Worm (Caenorhabditis elegans) whole organism, midembryonic: ENCODE data around the gene dpy-21.

ENCODE experiments used
- flt-1 ChIP-seq: fragments of 200-800 bp; sonication (Bioruptor generic); IDR thresholded peaks from 2 replicates; pipeline ENCODE4 v1.3.6; 2022; ENCODE audit warnings: missing genetic modification characterization, missing compliant biosample characterization
- klf-2 ChIP-seq: fragments of 200-800 bp; sonication (Bioruptor generic); conservative IDR thresholded peaks from 2 replicates; pipeline ENCODE4 v1.3.6; 2022; ENCODE audit warnings: missing genetic modification reagents, missing genetic modification characterization, missing compliant biosample characterization
- ztf-23 ChIP-seq: fragments of 200-800 bp; sonication (Bioruptor generic); IDR thresholded peaks from 2 replicates; pipeline ENCODE4 v1.3.6; 2022; ENCODE audit warnings: missing genetic modification reagents, missing genetic modification characterization, missing compliant biosample characterization
- ztf-29 ChIP-seq: fragments of 200-800 bp; sonication (Bioruptor generic); IDR thresholded peaks from 2 replicates; pipeline ENCODE4 v1.3.6; 2022; ENCODE audit warnings: missing genetic modification reagents, missing genetic modification characterization, missing compliant biosample characterization

DNA sequence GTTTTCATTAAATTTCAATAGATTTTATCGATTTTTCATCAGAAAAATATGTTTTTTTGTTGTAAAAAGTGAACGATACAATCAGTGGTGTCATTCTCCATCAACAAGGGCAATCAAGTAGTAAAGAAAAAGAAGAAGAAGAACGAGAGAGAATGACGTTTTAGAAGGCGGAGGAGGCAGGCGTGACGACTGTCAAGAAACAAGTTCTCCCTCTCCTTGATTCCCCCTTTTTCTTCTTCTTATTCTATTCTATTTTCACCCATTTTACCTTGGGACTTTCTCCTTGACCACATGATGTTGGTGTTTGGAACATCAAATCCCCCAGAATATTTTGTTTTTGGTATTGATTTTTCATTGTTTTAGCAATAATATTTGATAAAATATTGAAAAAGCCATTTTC is 43.2 kb downstream of the dpy-21 start:
- TF ChIP-seq klf-2 (GFP tag; lab: Robert Waterston, UW) (no peak), flt-1 (GFP tag; lab: Robert Waterston, UW) (no peak), ztf-23 (no peak), ztf-29 (GFP tag; lab: Robert Waterston, UW) (no peak)
